Fruit fly (Drosophila melanogaster) whole organism, prepupa: ENCODE results near the gene CG12680.

Experiments
- Blimp-1 ChIP-seq: fragments of 200-800 bp; sonication (Bioruptor generic); optimal IDR thresholded peaks from 3 replicates; lab custom pipeline; 2017; ENCODE audit warnings: missing biosample characterization, missing genetic modification characterization, mild to moderate bottlenecking, moderate library complexity, missing genetic modification reagents
- CG10631 ChIP-seq: fragments of 200-800 bp; sonication (Bioruptor generic); optimal IDR thresholded peaks from 2 replicates; lab custom pipeline; 2016; ENCODE audit warnings: missing biosample characterization, missing genetic modification characterization
- CG10669 ChIP-seq: fragments of 200-800 bp; sonication (Bioruptor generic); optimal IDR thresholded peaks from 3 replicates; lab custom pipeline; 2018; ENCODE audit warnings: missing biosample characterization, mild to moderate bottlenecking, missing genetic modification characterization, moderate library complexity
- CG11294 ChIP-seq: fragments of 200-800 bp; sonication (Bioruptor generic); IDR thresholded peaks from 2 replicates; pipeline ENCODE4 v1.3.6; 2022; ENCODE audit warnings: missing biosample characterization, missing genetic modification characterization
- CG11762 ChIP-seq: fragments of 200-800 bp; sonication (Bioruptor generic); optimal IDR thresholded peaks from 3 replicates; lab custom pipeline; 2016; ENCODE audit warnings: missing biosample characterization, missing genetic modification characterization; ENCODE audit not compliant: insufficient read depth
- CG15336 ChIP-seq: fragments of 200-800 bp; sonication (Bioruptor generic); IDR thresholded peaks from 2 replicates; pipeline ENCODE4 v1.3.6; 2022; ENCODE audit warnings: missing biosample characterization, missing genetic modification characterization
- CG16779 ChIP-seq: fragments of 200-800 bp; sonication (Bioruptor generic); optimal IDR thresholded peaks from 3 replicates; lab custom pipeline; 2017; ENCODE audit warnings: missing biosample characterization, mild to moderate bottlenecking, missing genetic modification characterization
- CG3032 ChIP-seq: fragments of 200-800 bp; optimal IDR thresholded peaks from 2 replicates; lab custom pipeline; 2019; ENCODE audit warnings: missing biosample characterization, mild to moderate bottlenecking, missing genetic modification characterization, moderate library complexity
- CG31627 ChIP-seq: fragments of 200-800 bp; sonication (Bioruptor generic); optimal IDR thresholded peaks from 3 replicates; lab custom pipeline; 2016; ENCODE audit warnings: missing biosample characterization, missing genetic modification characterization
- CG32006 ChIP-seq: fragments of 200-800 bp; sonication (Bioruptor generic); optimal IDR thresholded peaks from 3 replicates; lab custom pipeline; 2017; ENCODE audit warnings: missing biosample characterization, mild to moderate bottlenecking, missing genetic modification characterization
- CG4318 ChIP-seq: fragments of 200-800 bp; sonication (Bioruptor generic); optimal IDR thresholded peaks from 3 replicates; lab custom pipeline; 2017; ENCODE audit warnings: missing biosample characterization, mild to moderate bottlenecking, missing genetic modification characterization
- CG6163 ChIP-seq: fragments of 200-800 bp; sonication (Bioruptor generic); IDR thresholded peaks from 3 replicates; pipeline ENCODE4 v1.3.6; 2022; ENCODE audit warnings: missing biosample characterization, missing genetic modification characterization
- CG6808 ChIP-seq: fragments of 200-800 bp; sonication (Bioruptor generic); optimal IDR thresholded peaks from 3 replicates; lab custom pipeline; 2017; ENCODE audit warnings: missing biosample characterization, missing genetic modification characterization, mild to moderate bottlenecking, moderate library complexity, missing genetic modification reagents
- CG6854 ChIP-seq: fragments of 200-800 bp; sonication (Bioruptor generic); optimal IDR thresholded peaks from 2 replicates; lab custom pipeline; 2017; ENCODE audit warnings: missing biosample characterization, mild to moderate bottlenecking, missing genetic modification characterization
- CG7368 ChIP-seq: fragments of 200-800 bp; sonication (Bioruptor generic); optimal IDR thresholded peaks from 3 replicates; lab custom pipeline; 2016; ENCODE audit warnings: missing biosample characterization, missing genetic modification characterization
- CG8119 ChIP-seq: fragments of 200-800 bp; sonication (Bioruptor generic); IDR thresholded peaks from 3 replicates; pipeline ENCODE4 v1.3.6; 2022; ENCODE audit warnings: missing biosample characterization, missing genetic modification characterization
- CG8319 ChIP-seq: fragments of 200-800 bp; sonication (Bioruptor generic); optimal IDR thresholded peaks from 3 replicates; lab custom pipeline; 2016; ENCODE audit warnings: missing biosample characterization, missing genetic modification characterization
- CG8632 ChIP-seq: fragments of 200-800 bp; sonication (Bioruptor generic); optimal IDR thresholded peaks from 3 replicates; lab custom pipeline; 2016; ENCODE audit warnings: missing biosample characterization, missing genetic modification characterization
- CG9139 ChIP-seq: fragments of 200-800 bp; sonication (Bioruptor generic); optimal IDR thresholded peaks from 3 replicates; lab custom pipeline; 2017; ENCODE audit warnings: missing biosample characterization, mild to moderate bottlenecking, missing genetic modification characterization
- Eip78C ChIP-seq: fragments of 200-800 bp; sonication (Bioruptor generic); peaks from one replicate; lab custom pipeline; 2016; ENCODE audit warnings: missing biosample characterization, missing genetic modification characterization
- Eip93F ChIP-seq: fragments of 200-800 bp; sonication (Bioruptor generic); optimal IDR thresholded peaks from 2 replicates; lab custom pipeline; 2016; ENCODE audit warnings: missing biosample characterization, mild to moderate bottlenecking, missing genetic modification characterization
- Ets21C ChIP-seq: fragments of 200-800 bp; sonication (Bioruptor generic); optimal IDR thresholded peaks from 3 replicates; lab custom pipeline; 2016; ENCODE audit warnings: missing biosample characterization, missing genetic modification characterization
- Ets96B ChIP-seq: fragments of 200-800 bp; optimal IDR thresholded peaks from 2 replicates; lab custom pipeline; 2019; ENCODE audit warnings: missing biosample characterization, mild to moderate bottlenecking, missing genetic modification characterization, moderate library complexity
- Gug ChIP-seq: fragments of 200-800 bp; sonication (Bioruptor generic); IDR thresholded peaks from 2 replicates; pipeline ENCODE4 v1.3.6; 2022; ENCODE audit warnings: missing biosample characterization, missing genetic modification characterization
- Hr38 ChIP-seq: sonication (Bioruptor generic); optimal IDR thresholded peaks from 2 replicates; lab custom pipeline; 2016; ENCODE audit warnings: missing biosample characterization, missing genetic modification characterization
- Hr39 ChIP-seq: fragments of 200-800 bp; sonication (Bioruptor generic); optimal IDR thresholded peaks from 2 replicates; lab custom pipeline; 2016; ENCODE audit warnings: missing biosample characterization, missing genetic modification characterization
- Hr4 ChIP-seq: fragments of 200-800 bp; sonication (Bioruptor generic); optimal IDR thresholded peaks from 3 replicates; lab custom pipeline; 2016; ENCODE audit warnings: missing biosample characterization, missing genetic modification characterization
- Lpt ChIP-seq: fragments of 200-800 bp; sonication (Bioruptor generic); optimal IDR thresholded peaks from 3 replicates; lab custom pipeline; 2016; ENCODE audit warnings: missing biosample characterization, missing genetic modification characterization
- Met ChIP-seq: fragments of 200-800 bp; sonication (Bioruptor generic); optimal IDR thresholded peaks from 3 replicates; lab custom pipeline; 2016; ENCODE audit warnings: missing biosample characterization, missing genetic modification characterization
- OdsH ChIP-seq: fragments of 200-800 bp; sonication (Bioruptor generic); optimal IDR thresholded peaks from 3 replicates; lab custom pipeline; 2016; ENCODE audit warnings: missing biosample characterization, missing genetic modification characterization
- Smox ChIP-seq: fragments of 200-800 bp; sonication (Bioruptor generic); optimal IDR thresholded peaks from 3 replicates; lab custom pipeline; 2016; ENCODE audit warnings: missing biosample characterization, missing genetic modification characterization
- Sox102F ChIP-seq: fragments of 200-800 bp; sonication (Bioruptor generic); optimal IDR thresholded peaks from 2 replicates; lab custom pipeline; 2016; ENCODE audit warnings: missing biosample characterization, mild to moderate bottlenecking, missing genetic modification characterization
- Sox14 ChIP-seq: fragments of 200-800 bp; sonication (Bioruptor generic); optimal IDR thresholded peaks from 3 replicates; lab custom pipeline; 2016; ENCODE audit warnings: missing biosample characterization, missing genetic modification characterization
- Sox15 ChIP-seq: fragments of 200-800 bp; sonication (Bioruptor generic); optimal IDR thresholded peaks from 3 replicates; lab custom pipeline; 2016; ENCODE audit warnings: missing biosample characterization, missing genetic modification characterization
- acj6 ChIP-seq: fragments of 200-800 bp; sonication (Bioruptor generic); optimal IDR thresholded peaks from 3 replicates; lab custom pipeline; 2016; ENCODE audit warnings: missing biosample characterization, missing genetic modification characterization
- cyc ChIP-seq: fragments of 200-800 bp; sonication (Bioruptor generic); optimal IDR thresholded peaks from 3 replicates; lab custom pipeline; 2016; ENCODE audit warnings: missing biosample characterization, missing genetic modification characterization
- dac ChIP-seq: fragments of 200-800 bp; sonication (Bioruptor generic); optimal IDR thresholded peaks from 2 replicates; lab custom pipeline; 2017; ENCODE audit warnings: missing biosample characterization, mild to moderate bottlenecking, missing genetic modification characterization
- dsx ChIP-seq: fragments of 200-800 bp; optimal IDR thresholded peaks from 3 replicates; lab custom pipeline; 2019; ENCODE audit warnings: missing biosample characterization, mild to moderate bottlenecking, missing genetic modification characterization, moderate library complexity; ENCODE audit not compliant: poor library complexity, severe bottlenecking
- esn ChIP-seq: fragments of 200-800 bp; sonication (Bioruptor generic); optimal IDR thresholded peaks from 2 replicates; lab custom pipeline; 2016; ENCODE audit warnings: missing biosample characterization, mild to moderate bottlenecking, missing genetic modification characterization, moderate library complexity
- fd85E ChIP-seq: fragments of 200-800 bp; sonication (Bioruptor generic); optimal IDR thresholded peaks from 3 replicates; lab custom pipeline; 2016; ENCODE audit warnings: missing biosample characterization, missing genetic modification characterization
- fkh ChIP-seq: fragments of 200-800 bp; sonication (Bioruptor generic); optimal IDR thresholded peaks from 3 replicates; lab custom pipeline; 2017; ENCODE audit warnings: missing biosample characterization, mild to moderate bottlenecking, missing genetic modification characterization, moderate library complexity
- lz ChIP-seq: fragments of 200-800 bp; sonication (Bioruptor generic); optimal IDR thresholded peaks from 3 replicates; lab custom pipeline; 2016; ENCODE audit warnings: missing biosample characterization, missing genetic modification characterization
- net ChIP-seq: fragments of 200-800 bp; sonication (Bioruptor generic); optimal IDR thresholded peaks from 3 replicates; lab custom pipeline; 2016; ENCODE audit warnings: missing biosample characterization, missing genetic modification characterization
- pdm3 ChIP-seq: fragments of 200-800 bp; sonication (Bioruptor generic); optimal IDR thresholded peaks from 3 replicates; lab custom pipeline; 2016; ENCODE audit warnings: missing biosample characterization, missing genetic modification characterization
- salr ChIP-seq, 2 experiments: fragments of 200-800 bp; sonication (Bioruptor generic); optimal IDR thresholded peaks; 3 replicates each; lab custom pipeline; 2016 to 2018; ENCODE audit warnings: missing biosample characterization in 2 of 2, missing genetic modification characterization in 2 of 2, mild to moderate bottlenecking in 1 of 2
- spab ChIP-seq: fragments of 200-800 bp; sonication (Bioruptor generic); optimal IDR thresholded peaks from 2 replicates; lab custom pipeline; 2017; ENCODE audit warnings: missing biosample characterization, mild to moderate bottlenecking, missing genetic modification characterization, missing genetic modification reagents
- ss ChIP-seq, 2 experiments: fragments of 200-800 bp; sonication (Bioruptor generic); optimal IDR thresholded peaks; 2 replicates in 1 of 2; 3 replicates in 1 of 2; lab custom pipeline; 2017 to 2018; ENCODE audit warnings: mild to moderate bottlenecking in 2 of 2, missing biosample characterization in 2 of 2, missing genetic modification characterization in 2 of 2, moderate library complexity in 1 of 2
- svp ChIP-seq: fragments of 200-800 bp; sonication (Bioruptor generic); peaks from one replicate; lab custom pipeline; 2016; ENCODE audit warnings: missing biosample characterization, missing genetic modification characterization
- topi ChIP-seq: fragments of 200-800 bp; sonication (Bioruptor generic); optimal IDR thresholded peaks from 3 replicates; lab custom pipeline; 2016; ENCODE audit warnings: missing biosample characterization, missing genetic modification characterization
- vri ChIP-seq: fragments of 200-800 bp; sonication (Bioruptor generic); optimal IDR thresholded peaks from 3 replicates; lab custom pipeline; 2016; ENCODE audit warnings: missing biosample characterization, mild to moderate bottlenecking, missing genetic modification characterization

Gene CG12680

dm6 chrX:4969926-4970325 is 27.3 kb upstream of the CG12680 start (continued):
- TF ChIP-seq CG9139 (GFP tag; lab: Kevin White, UChicago) (peak; percentile 2), CG10631 (peak; percentile 70), Eip78C (GFP tag; lab: Kevin White, UChicago) (peak; percentile 91), svp (GFP tag; lab: Kevin White, UChicago) (peak; percentile 76), Ets96B (tag; lab: Kevin White, UChicago) (peak; percentile 40), Blimp-1 (GFP tag; lab: Kevin White, UChicago) (no peak), salr (GFP tag; optimal IDR thresholded peaks at IDR 0.05; lab: Kevin White, UChicago) (peak in 1 of 2 experiments; percentile 56), topi (GFP tag; lab: Kevin White, UChicago) (peak; percentile 53)

- TF ChIP-seq fkh (GFP tag; lab: Kevin White, UChicago) (no peak), Lpt (GFP tag; lab: Kevin White, UChicago) (no peak), CG15336 (GFP tag; lab: Robert Waterston, UW) (peak; percentile 54), Hr38 (GFP tag; lab: Kevin White, UChicago) (no peak), Eip93F (no peak), CG10669 (GFP tag; lab: Kevin White, UChicago) (no peak), Hr39 (no peak), cyc (GFP tag; lab: Kevin White, UChicago) (no peak), spab (GFP tag; lab: Kevin White, UChicago) (no peak), Met (GFP tag; lab: Kevin White, UChicago) (no peak), CG3032 (tag; lab: Kevin White, UChicago) (no peak), net (GFP tag; lab: Kevin White, UChicago) (no peak), Sox15 (no peak), dac (peak; percentile 46), CG7368 (GFP tag; lab: Kevin White, UChicago) (no peak), Gug (no peak), CG8632 (GFP tag; lab: Kevin White, UChicago) (no peak), Hr4 (GFP tag; lab: Kevin White, UChicago) (peak; percentile 51), Sox14 (GFP tag; lab: Kevin White, UChicago) (no peak), Ets21C (GFP tag; lab: Kevin White, UChicago) (no peak), lz (no peak), Sox102F (GFP tag; lab: Kevin White, UChicago) (no peak), CG8119 (GFP tag; lab: Robert Waterston, UW) (peak; percentile 56; the same call in 2 of the 3 replicates), CG6854 (GFP tag; lab: Kevin White, UChicago) (no peak), vri (no peak), svp (GFP tag; lab: Kevin White, UChicago) (no peak), pdm3 (no peak), Smox (GFP tag; lab: Kevin White, UChicago) (no peak), CG11762 (no peak), CG6808 (GFP tag; lab: Kevin White, UChicago) (no peak), acj6 (GFP tag; lab: Kevin White, UChicago) (no peak), CG31627 (no peak), CG32006 (GFP tag; lab: Kevin White, UChicago) (peak; percentile 72), fd85E (no peak), CG6163 (GFP tag; lab: Robert Waterston, UW) (0 out of 3 replicates have a peak, but pooled peaks have one; percentile 10), ss (GFP tag; optimal IDR thresholded peaks at IDR 0.05; lab: Kevin White, UChicago) (no peak), esn (no peak), CG11294 (GFP tag; lab: Robert Waterston, UW) (no peak), CG16779 (no peak), CG4318 (GFP tag; lab: Kevin White, UChicago) (peak; percentile 27), dsx (GFP tag; lab: Kevin White, UChicago) (no peak), salr (GFP tag; optimal IDR thresholded peaks at IDR 0.05; lab: Kevin White, UChicago) (no peak), OdsH (GFP tag; lab: Kevin White, UChicago) (no peak), CG10631 (no peak), CG8319 (GFP tag; lab: Kevin White, UChicago) (no peak), Eip78C (GFP tag; lab: Kevin White, UChicago) (peak; percentile 21), Ets96B (tag; lab: Kevin White, UChicago) (no peak), Blimp-1 (GFP tag; lab: Kevin White, UChicago) (no peak)
Measured at dm6 chrX:4982430-4982829, 14.8 kb upstream of the CG12680 start.
